Worm (Caenorhabditis elegans) whole organism, L1 larva: ENCODE data around the gene Y57G11B.5.

Source experiments
- ceh-82 ChIP-seq, 3 experiments: fragments of 150-350 bp in 1 of 3; sonication (generic microtip) in 2 of 3; optimal IDR thresholded peaks; 2 replicates each; lab custom pipeline; 2014 to 2017; ENCODE audit warnings: missing biosample characterization in 3 of 3, missing genetic modification characterization in 3 of 3
- elt-2 ChIP-seq: sonication (generic microtip); optimal IDR thresholded peaks from 2 replicates; lab custom pipeline; 2016; ENCODE audit warnings: missing genetic modification characterization, mild to moderate bottlenecking, inconsistent platforms, missing compliant biosample characterization, missing genetic modification reagents
- fkh-10 ChIP-seq: sonication (generic microtip); optimal IDR thresholded peaks from 2 replicates; lab custom pipeline; 2017; ENCODE audit warnings: missing biosample characterization, missing genetic modification reagents, missing genetic modification characterization
- lsy-2 ChIP-seq, 2 experiments: fragments of 150-350 bp; optimal IDR thresholded peaks; 2 replicates each; lab custom pipeline; 2014; ENCODE audit warnings: missing biosample characterization in 2 of 2, missing genetic modification characterization in 2 of 2
- nhr-11 ChIP-seq: fragments of 150-350 bp; optimal IDR thresholded peaks from 2 replicates; lab custom pipeline; 2014; ENCODE audit warnings: missing biosample characterization, missing genetic modification characterization
- nhr-12 ChIP-seq: sonication (generic microtip); optimal IDR thresholded peaks from 2 replicates; lab custom pipeline; 2017; ENCODE audit warnings: missing biosample characterization, missing genetic modification characterization
- nhr-20 ChIP-seq: sonication (generic microtip); optimal IDR thresholded peaks from 2 replicates; lab custom pipeline; 2016; ENCODE audit warnings: mild to moderate bottlenecking, missing genetic modification characterization, missing compliant biosample characterization
- nhr-237 ChIP-seq: fragments of 150-350 bp; optimal IDR thresholded peaks from 2 replicates; lab custom pipeline; 2014; ENCODE audit warnings: missing biosample characterization, missing genetic modification characterization
- nhr-85 ChIP-seq: sonication (generic microtip); peaks from one replicate; lab custom pipeline; 2016; ENCODE audit warnings: missing genetic modification characterization, inconsistent platforms, missing compliant biosample characterization
- rnt-1 ChIP-seq: sonication (generic microtip); optimal IDR thresholded peaks from 2 replicates; lab custom pipeline; 2016; ENCODE audit warnings: mild to moderate bottlenecking, missing genetic modification characterization, moderate library complexity, missing compliant biosample characterization
- unc-30 ChIP-seq: sonication (generic microtip); optimal IDR thresholded peaks from 2 replicates; lab custom pipeline; 2017; ENCODE audit warnings: missing biosample characterization, missing genetic modification characterization
- vab-15 ChIP-seq: sonication (generic microtip); optimal IDR thresholded peaks from 2 replicates; lab custom pipeline; 2017; ENCODE audit warnings: missing genotype, mild to moderate bottlenecking, missing genetic modification characterization, missing compliant biosample characterization

ce11 chrIV:14608605-14609004, 34.0 kb downstream of the Y57G11B.5 start:
- no peak for TF ChIP-seq lsy-2 (tag; optimal IDR thresholded peaks at IDR 0.05; lab: Kevin White, UChicago)
- no peak for TF ChIP-seq nhr-237 (tag; lab: Kevin White, UChicago)
- TF ChIP-seq nhr-11: no peak
- TF ChIP-seq ceh-82 (tag; optimal IDR thresholded peaks at IDR 0.05; lab: Kevin White, UChicago): no peak
- TF ChIP-seq nhr-12: no peak
- TF ChIP-seq rnt-1: no peak
- no peak for TF ChIP-seq fkh-10 (GFP tag; lab: Kevin White, UChicago)
- TF ChIP-seq nhr-85 (tag; lab: Kevin White, UChicago): no peak
- no peak for TF ChIP-seq elt-2 (tag; lab: Kevin White, UChicago)
- TF ChIP-seq nhr-20: no peak
- no peak for TF ChIP-seq vab-15 (tag; lab: Kevin White, UChicago)
- no peak for TF ChIP-seq unc-30 (tag; lab: Kevin White, UChicago)
